Worm (Caenorhabditis elegans) whole organism, mixed stage, embryonic: ENCODE results near the gene rgs-2.

Experiments
- M03D4.4 ChIP-seq: sonication (generic microtip); optimal IDR thresholded peaks from 2 replicates; lab custom pipeline; 2017; ENCODE audit warnings: mild to moderate bottlenecking, missing genetic modification characterization, missing compliant biosample characterization
- blmp-1 ChIP-seq: fragments of 150-350 bp; optimal IDR thresholded peaks from 2 replicates; lab custom pipeline; 2014; ENCODE audit warnings: missing biosample characterization, missing genetic modification characterization
- ceh-39 ChIP-seq: fragments of 150-350 bp; optimal IDR thresholded peaks from 2 replicates; lab custom pipeline; 2014; ENCODE audit warnings: missing biosample characterization, missing genetic modification characterization
- ceh-43 ChIP-seq: fragments of 200-800 bp; sonication (Bioruptor generic); optimal IDR thresholded peaks from 2 replicates; lab custom pipeline; 2018; ENCODE audit warnings: mild to moderate bottlenecking, missing genetic modification characterization, moderate library complexity, missing compliant biosample characterization
- ceh-83 ChIP-seq: fragments of 200-800 bp; sonication (Bioruptor generic); optimal IDR thresholded peaks from 2 replicates; lab custom pipeline; 2018; ENCODE audit warnings: mild to moderate bottlenecking, missing genetic modification characterization, missing compliant biosample characterization
- cnd-1 ChIP-seq: fragments of 200-800 bp; sonication (Bioruptor generic); optimal IDR thresholded peaks from 2 replicates; lab custom pipeline; 2018; ENCODE audit warnings: mild to moderate bottlenecking, missing genetic modification characterization, missing compliant biosample characterization
- drap-1 ChIP-seq: fragments of 200-800 bp; sonication (Bioruptor generic); optimal IDR thresholded peaks from 3 replicates; lab custom pipeline; 2018; ENCODE audit warnings: mild to moderate bottlenecking, missing genetic modification characterization, missing compliant biosample characterization
- elt-1 ChIP-seq: sonication (generic microtip); optimal IDR thresholded peaks from 2 replicates; lab custom pipeline; 2017; ENCODE audit warnings: missing genetic modification characterization, mild to moderate bottlenecking, missing compliant biosample characterization, antibody characterized with exemption, moderate library complexity, borderline replicate concordance; ENCODE audit not compliant: insufficient read depth
- elt-3 ChIP-seq: fragments of 150-350 bp; optimal IDR thresholded peaks from 2 replicates; lab custom pipeline; 2014; ENCODE audit warnings: missing biosample characterization, missing genetic modification characterization
- flh-1 ChIP-seq: fragments of 200-800 bp; sonication (Bioruptor generic); optimal IDR thresholded peaks from 2 replicates; lab custom pipeline; 2018; ENCODE audit warnings: mild to moderate bottlenecking, missing genetic modification characterization, moderate library complexity, missing compliant biosample characterization
- ham-2 ChIP-seq: fragments of 200-800 bp; sonication (Bioruptor generic); optimal IDR thresholded peaks from 2 replicates; lab custom pipeline; 2018; ENCODE audit warnings: mild to moderate bottlenecking, missing genetic modification characterization, missing compliant biosample characterization
- hlh-1 ChIP-seq: fragments of 150-350 bp; optimal IDR thresholded peaks from 2 replicates; lab custom pipeline; 2014; ENCODE audit warnings: missing biosample characterization, missing genetic modification reagents, missing genetic modification characterization
- lin-13 ChIP-seq: fragments of 150-350 bp; optimal IDR thresholded peaks from 2 replicates; lab custom pipeline; 2014; ENCODE audit warnings: missing biosample characterization, missing genetic modification characterization
- lsy-2 ChIP-seq: fragments of 150-350 bp; optimal IDR thresholded peaks from 2 replicates; lab custom pipeline; 2014; ENCODE audit warnings: missing biosample characterization, missing genetic modification characterization
- mep-1 ChIP-seq: fragments of 150-350 bp; optimal IDR thresholded peaks from 2 replicates; lab custom pipeline; 2017; ENCODE audit warnings: missing biosample characterization, missing genetic modification reagents, missing genetic modification characterization, inconsistent platforms
- mls-2 ChIP-seq: sonication (generic microtip); optimal IDR thresholded peaks from 2 replicates; lab custom pipeline; 2016; ENCODE audit warnings: mild to moderate bottlenecking, missing genetic modification characterization, moderate library complexity, missing compliant biosample characterization
- nhr-12 ChIP-seq: fragments of 150-350 bp; optimal IDR thresholded peaks from 2 replicates; lab custom pipeline; 2014; ENCODE audit warnings: missing biosample characterization, missing genetic modification characterization
- nhr-2 ChIP-seq: fragments of 150-350 bp; optimal IDR thresholded peaks from 2 replicates; lab custom pipeline; 2014; ENCODE audit warnings: missing biosample characterization, missing genetic modification characterization
- nhr-237 ChIP-seq: fragments of 150-350 bp; optimal IDR thresholded peaks from 2 replicates; lab custom pipeline; 2014; ENCODE audit warnings: missing biosample characterization, missing genetic modification characterization
- nhr-28 ChIP-seq: fragments of 150-350 bp; optimal IDR thresholded peaks from 2 replicates; lab custom pipeline; 2014; ENCODE audit warnings: missing biosample characterization, missing genetic modification characterization
- nhr-76 ChIP-seq: sonication (generic microtip); optimal IDR thresholded peaks from 2 replicates; lab custom pipeline; 2017; ENCODE audit warnings: missing biosample characterization, missing genetic modification characterization
- pha-4 ChIP-seq: fragments of 150-350 bp; optimal IDR thresholded peaks from 2 replicates; lab custom pipeline; 2018; ENCODE audit warnings: missing biosample characterization, missing genetic modification reagents, missing genetic modification characterization
- sem-2 ChIP-seq: fragments of 200-800 bp; sonication (Bioruptor generic); optimal IDR thresholded peaks from 2 replicates; lab custom pipeline; 2018; ENCODE audit warnings: mild to moderate bottlenecking, missing genetic modification characterization, missing compliant biosample characterization
- snpc-4 ChIP-seq: fragments of 150-350 bp; optimal IDR thresholded peaks from 2 replicates; lab custom pipeline; 2014; ENCODE audit warnings: missing biosample characterization, missing genetic modification characterization
- tbx-8 ChIP-seq: fragments of 200-800 bp; sonication (Bioruptor generic); optimal IDR thresholded peaks from 2 replicates; lab custom pipeline; 2018; ENCODE audit warnings: mild to moderate bottlenecking, missing genetic modification characterization, moderate library complexity, missing compliant biosample characterization
- unc-120 ChIP-seq: sonication (generic microtip); optimal IDR thresholded peaks from 2 replicates; lab custom pipeline; 2017; ENCODE audit warnings: missing genetic modification characterization, missing compliant biosample characterization; ENCODE audit not compliant: poor library complexity, severe bottlenecking
- unc-62 ChIP-seq: fragments of 150-350 bp; optimal IDR thresholded peaks from 2 replicates; lab custom pipeline; 2014; ENCODE audit warnings: missing biosample characterization, missing genetic modification reagents, missing genetic modification characterization
- ztf-11 ChIP-seq: fragments of 150-350 bp; optimal IDR thresholded peaks from 2 replicates; lab custom pipeline; 2014; ENCODE audit warnings: missing biosample characterization, missing genetic modification characterization

rgs-2 gene

DNA sequence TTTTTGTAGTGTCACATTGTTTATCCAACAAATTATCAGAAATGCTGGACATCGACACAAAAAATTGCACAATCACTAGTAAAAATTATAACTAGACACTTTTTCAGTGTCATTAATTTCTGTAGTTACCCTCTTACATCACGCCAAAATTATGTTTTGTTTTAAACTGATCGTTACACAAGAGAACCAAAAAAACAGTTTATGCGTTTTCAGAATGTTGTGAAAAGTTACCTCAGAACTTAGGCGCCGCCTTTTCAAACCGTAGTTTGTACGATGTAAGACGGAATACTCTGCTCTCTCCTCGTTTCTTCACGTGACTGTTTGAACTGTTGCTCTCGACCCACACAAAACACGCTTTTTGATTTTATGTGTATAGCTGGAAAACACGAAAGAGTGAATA, 26.0 kb downstream of the rgs-2 start, which contains the start of gene pgp-13:
pgp-13 (plus strand) TSS at position 301 of the 400 bp plus-strand sequence.
- TF ChIP-seq unc-62 (GFP tag; lab: Kevin White, UChicago) (no peak), nhr-76 (tag; lab: Kevin White, UChicago) (no peak), lin-13 (tag; lab: Kevin White, UChicago) (no peak), drap-1 (GFP tag; lab: Kevin White, UChicago) (no peak), nhr-2 (tag; lab: Kevin White, UChicago) (no peak), M03D4.4 (no peak), mls-2 (no peak), nhr-28 (tag; lab: Kevin White, UChicago) (no peak), ceh-83 (no peak), ceh-43 (GFP tag; lab: Kevin White, UChicago) (no peak), sem-2 (GFP tag; lab: Kevin White, UChicago) (no peak), elt-1 (tag; lab: Kevin White, UChicago) (no peak)

- TF ChIP-seq unc-62 (GFP tag; lab: Kevin White, UChicago): no peak
- no peak for TF ChIP-seq mep-1
- no peak for TF ChIP-seq blmp-1 (tag; lab: Kevin White, UChicago)
These were observed 37.2 kb downstream of the rgs-2 start, which contains the start of gene pgp-14 for ce11 chrX:12749530-12750240. Gene pgp-14, minus strand, starts transcription at chrX:12749580.

- TF ChIP-seq nhr-237 (tag; lab: Kevin White, UChicago): peak; percentile 14
- TF ChIP-seq lsy-2 (tag; lab: Kevin White, UChicago): no peak
These were observed 38.4 kb downstream of the rgs-2 start for ce11 chrX:12750805-12751204.

ce11 chrX:12754043-12754442, 41.6 kb downstream of the rgs-2 start:
- TF ChIP-seq tbx-8 (GFP tag; lab: Kevin White, UChicago) (no peak), nhr-237 (tag; lab: Kevin White, UChicago) (no peak), mls-2 (no peak), sem-2 (GFP tag; lab: Kevin White, UChicago) (no peak), unc-120 (tag; lab: Kevin White, UChicago) (no peak), pha-4 (tag; lab: Kevin White, UChicago) (no peak), cnd-1 (tag; lab: Kevin White, UChicago) (no peak), ham-2 (GFP tag; lab: Kevin White, UChicago) (no peak), flh-1 (GFP tag; lab: Kevin White, UChicago) (no peak)

DNA sequence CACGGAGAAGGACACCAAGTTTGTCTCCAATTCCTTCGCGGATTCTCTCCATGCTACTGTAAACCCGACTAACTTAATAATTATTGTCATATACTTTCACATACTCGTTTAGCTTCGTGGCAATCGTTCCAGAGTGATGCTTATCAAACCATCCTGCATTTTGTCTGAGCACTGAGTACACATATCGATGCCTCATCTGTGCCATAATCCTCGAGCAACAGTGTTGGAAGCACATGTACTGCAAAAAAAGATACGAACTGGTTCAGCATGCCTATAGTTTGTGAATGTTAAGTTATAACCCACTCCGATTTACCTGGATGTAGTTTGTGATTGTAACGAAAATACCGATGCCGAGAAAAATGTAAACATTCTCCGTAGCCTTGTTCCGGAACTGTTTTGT, 42.6 kb downstream of the rgs-2 start:
- no peak for TF ChIP-seq ceh-39 (tag; lab: Kevin White, UChicago)
- TF ChIP-seq pha-4 (tag; lab: Kevin White, UChicago): no peak
- TF ChIP-seq lsy-2 (tag; lab: Kevin White, UChicago): no peak
- no peak for TF ChIP-seq unc-120 (tag; lab: Kevin White, UChicago)
- TF ChIP-seq hlh-1: no peak
- TF ChIP-seq elt-1 (tag; lab: Kevin White, UChicago): no peak
- no peak for TF ChIP-seq ztf-11 (tag; lab: Kevin White, UChicago)
- no peak for TF ChIP-seq nhr-12 (tag; lab: Kevin White, UChicago)
- no peak for TF ChIP-seq lin-13 (tag; lab: Kevin White, UChicago)
- no peak for TF ChIP-seq mep-1
- no peak for TF ChIP-seq snpc-4 (tag; lab: Kevin White, UChicago)
- TF ChIP-seq, all 35 proteins: peak for 0

- TF ChIP-seq sem-2 (GFP tag; lab: Kevin White, UChicago) (no peak), ceh-83 (no peak), snpc-4 (tag; lab: Kevin White, UChicago) (no peak), mep-1 (no peak), elt-1 (tag; lab: Kevin White, UChicago) (no peak), ham-2 (GFP tag; lab: Kevin White, UChicago) (no peak), blmp-1 (tag; lab: Kevin White, UChicago) (no peak), nhr-28 (tag; lab: Kevin White, UChicago) (no peak), cnd-1 (tag; lab: Kevin White, UChicago) (no peak), pha-4 (tag; lab: Kevin White, UChicago) (no peak), nhr-12 (tag; lab: Kevin White, UChicago) (no peak), tbx-8 (GFP tag; lab: Kevin White, UChicago) (no peak), unc-120 (tag; lab: Kevin White, UChicago) (no peak), elt-3 (tag; lab: Kevin White, UChicago) (no peak)
These were observed 46.6 kb downstream of the rgs-2 start for ce11 chrX:12759010-12759409.
